Fruit fly (Drosophila melanogaster): ENCODE results near the gene CG32371.

DNA sequence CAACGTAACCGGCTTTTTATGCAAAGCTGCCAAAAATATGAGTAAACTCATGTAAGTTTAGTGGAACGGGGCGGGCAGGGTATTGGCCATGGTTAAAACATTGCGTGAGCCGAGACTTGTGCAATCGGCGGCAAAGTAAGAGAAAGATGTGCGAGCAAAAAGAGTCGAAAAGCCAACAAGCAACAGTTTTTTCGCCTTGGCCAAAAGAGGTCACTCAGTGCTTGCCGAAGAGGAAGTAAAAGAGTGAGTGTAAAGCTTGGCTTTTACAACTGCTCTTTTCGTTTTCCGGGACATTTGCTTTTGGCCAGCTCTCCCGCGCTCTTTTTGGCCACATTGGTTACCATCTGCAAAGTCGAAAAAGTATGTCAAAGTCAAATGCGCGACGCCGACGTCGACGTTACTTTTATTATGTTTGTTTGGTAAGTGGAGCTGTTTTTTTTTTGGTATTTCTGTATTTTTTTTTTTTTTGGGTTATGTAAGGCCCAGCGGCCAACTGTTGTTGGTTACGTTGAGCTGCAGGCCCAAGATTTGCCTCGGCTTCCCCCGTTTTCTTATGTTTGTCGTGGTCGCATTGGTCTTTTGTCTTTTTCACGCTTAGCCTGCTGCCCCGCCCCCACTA lies 19.7 kb upstream of the CG32371 start:
- no peak for TF ChIP-seq CG13204 (GFP tag; optimal IDR thresholded peaks at IDR 0.05)
- no peak for TF ChIP-seq CG15710 (tag; optimal IDR thresholded peaks at IDR 0.05)
- no peak for TF ChIP-seq CG10348 (GFP tag; IDR thresholded peaks at IDR 0.05)
- TF ChIP-seq EcR (GFP tag; optimal IDR thresholded peaks at IDR 0.05), result no peak
- no peak for TF ChIP-seq Pif1B (GFP tag; optimal IDR thresholded peaks at IDR 0.05)
- no peak for TF ChIP-seq CG8159 (tag; optimal IDR thresholded peaks at IDR 0.05)
- TF ChIP-seq rn (GFP tag; IDR thresholded peaks at IDR 0.05), result no peak

All from whole organism, pupa.